Worm (Caenorhabditis elegans) whole organism, L1 larva: ENCODE measurements around the gene C05G5.5.
A peak's percentile ranks its signal among the peaks of the same experiment; 100 is the strongest.

ENCODE experiments used
- Y116A8C.19 ChIP-seq: sonication (generic microtip); optimal IDR thresholded peaks from 2 replicates; lab custom pipeline; 2016; ENCODE audit warnings: missing compliant biosample characterization, missing genetic modification characterization, borderline replicate concordance
- blmp-1 ChIP-seq: fragments of 150-350 bp; optimal IDR thresholded peaks from 2 replicates; lab custom pipeline; 2014; ENCODE audit warnings: missing biosample characterization, missing genetic modification characterization
- ceh-88 ChIP-seq: fragments of 200-800 bp; sonication (Bioruptor generic); IDR thresholded peaks from 2 replicates; pipeline ENCODE4 v1.3.6; 2022; ENCODE audit warnings: missing genetic modification characterization, missing compliant biosample characterization
- efl-1 ChIP-seq, 4 experiments: fragments of 150-350 bp; optimal IDR thresholded peaks in 3 of 4; peaks in 1 of 4; 1 replicate in 1 of 4; 2 replicates in 3 of 4; lab custom pipeline; 2014; ENCODE audit warnings: missing biosample characterization in 2 of 4, missing genetic modification characterization in 2 of 4, missing genetic modification reagents in 2 of 4
- elt-2 ChIP-seq: sonication (generic microtip); optimal IDR thresholded peaks from 2 replicates; lab custom pipeline; 2016; ENCODE audit warnings: missing genetic modification characterization, mild to moderate bottlenecking, inconsistent platforms, missing compliant biosample characterization, missing genetic modification reagents
- ets-5 ChIP-seq: fragments of 200-800 bp; sonication (Bioruptor generic); IDR thresholded peaks from 2 replicates; pipeline ENCODE4 v1.3.6; 2022; ENCODE audit warnings: missing genetic modification characterization, missing compliant biosample characterization
- fkh-10 ChIP-seq: sonication (generic microtip); optimal IDR thresholded peaks from 2 replicates; lab custom pipeline; 2017; ENCODE audit warnings: missing biosample characterization, missing genetic modification reagents, missing genetic modification characterization
- fkh-4 ChIP-seq: sonication (generic microtip); optimal IDR thresholded peaks from 2 replicates; lab custom pipeline; 2016; ENCODE audit warnings: missing compliant biosample characterization, missing genetic modification characterization, borderline replicate concordance
- irx-1 ChIP-seq: sonication (generic microtip); optimal IDR thresholded peaks from 2 replicates; lab custom pipeline; 2016; ENCODE audit warnings: missing genetic modification characterization, missing compliant biosample characterization
- jun-1 ChIP-seq: fragments of 150-350 bp; optimal IDR thresholded peaks from 2 replicates; lab custom pipeline; 2014; ENCODE audit warnings: missing biosample characterization, missing genetic modification reagents, missing genetic modification characterization
- lin-14 ChIP-seq: fragments of 200-800 bp; sonication (Bioruptor generic); optimal IDR thresholded peaks from 2 replicates; lab custom pipeline; 2018; ENCODE audit warnings: mild to moderate bottlenecking, missing genetic modification characterization, moderate library complexity, missing compliant biosample characterization
- lin-15B ChIP-seq: fragments of 150-350 bp; sonication (generic microtip); optimal IDR thresholded peaks from 3 replicates; lab custom pipeline; 2014; ENCODE audit warnings: missing biosample characterization, missing genetic modification characterization
- lin-35 ChIP-seq, 2 experiments: fragments of 150-350 bp; optimal IDR thresholded peaks; 2 replicates each; lab custom pipeline; 2014; ENCODE audit warnings: missing biosample characterization in 2 of 2, missing genetic modification characterization in 2 of 2, missing genetic modification reagents in 2 of 2
- lin-39 ChIP-seq: fragments of 150-350 bp; optimal IDR thresholded peaks from 2 replicates; lab custom pipeline; 2014; ENCODE audit warnings: missing biosample characterization, missing genetic modification reagents, missing genetic modification characterization
- lsy-2 ChIP-seq, 2 experiments: fragments of 150-350 bp; optimal IDR thresholded peaks; 2 replicates each; lab custom pipeline; 2014; ENCODE audit warnings: missing biosample characterization in 2 of 2, missing genetic modification characterization in 2 of 2
- nhr-12 ChIP-seq: sonication (generic microtip); optimal IDR thresholded peaks from 2 replicates; lab custom pipeline; 2017; ENCODE audit warnings: missing biosample characterization, missing genetic modification characterization
- nhr-19 ChIP-seq: fragments of 200-800 bp; sonication (Bioruptor generic); conservative IDR thresholded peaks from 2 replicates; pipeline ENCODE4 v1.3.6; 2022; ENCODE audit warnings: missing genetic modification characterization, missing compliant biosample characterization
- nhr-237 ChIP-seq: fragments of 150-350 bp; optimal IDR thresholded peaks from 2 replicates; lab custom pipeline; 2014; ENCODE audit warnings: missing biosample characterization, missing genetic modification characterization
- nhr-47 ChIP-seq: sonication (generic microtip); optimal IDR thresholded peaks from 2 replicates; lab custom pipeline; 2016; ENCODE audit warnings: mild to moderate bottlenecking, missing genetic modification characterization, moderate library complexity, missing compliant biosample characterization
- pax-3 ChIP-seq: fragments of 200-800 bp; sonication (Bioruptor generic); optimal IDR thresholded peaks from 2 replicates; lab custom pipeline; 2018; ENCODE audit warnings: mild to moderate bottlenecking, missing genetic modification characterization, moderate library complexity, missing compliant biosample characterization
- pqm-1 ChIP-seq: sonication (generic microtip); optimal IDR thresholded peaks from 3 replicates; lab custom pipeline; 2017; ENCODE audit warnings: missing biosample characterization, missing genetic modification characterization
- rnt-1 ChIP-seq: sonication (generic microtip); optimal IDR thresholded peaks from 2 replicates; lab custom pipeline; 2016; ENCODE audit warnings: mild to moderate bottlenecking, missing genetic modification characterization, moderate library complexity, missing compliant biosample characterization
- sox-4 ChIP-seq: sonication (generic microtip); optimal IDR thresholded peaks from 2 replicates; lab custom pipeline; 2016; ENCODE audit warnings: missing genetic modification characterization, missing compliant biosample characterization
- sup-37 ChIP-seq: fragments of 200-800 bp; sonication (Bioruptor generic); optimal IDR thresholded peaks from 2 replicates; lab custom pipeline; 2018; ENCODE audit warnings: mild to moderate bottlenecking, missing genetic modification characterization, missing compliant biosample characterization
- unc-62 ChIP-seq: fragments of 150-350 bp; optimal IDR thresholded peaks from 2 replicates; lab custom pipeline; 2014; ENCODE audit warnings: missing biosample characterization, missing genetic modification reagents, missing genetic modification characterization
- unc-98 ChIP-seq: fragments of 200-800 bp; sonication (Bioruptor generic); IDR thresholded peaks from 2 replicates; pipeline ENCODE4 v1.3.6; 2022; ENCODE audit warnings: missing genetic modification characterization, missing compliant biosample characterization
- xbp-1 ChIP-seq: sonication (generic microtip); optimal IDR thresholded peaks from 2 replicates; lab custom pipeline; 2016; ENCODE audit warnings: missing genetic modification characterization, missing compliant biosample characterization
- zip-4 ChIP-seq: fragments of 200-800 bp; sonication (Bioruptor generic); optimal IDR thresholded peaks from 2 replicates; lab custom pipeline; 2018; ENCODE audit warnings: mild to moderate bottlenecking, missing genetic modification characterization, moderate library complexity, missing compliant biosample characterization
- ztf-4 ChIP-seq: fragments of 150-350 bp; optimal IDR thresholded peaks from 2 replicates; lab custom pipeline; 2014; ENCODE audit warnings: missing biosample characterization, missing genetic modification characterization

Gene C05G5.5

DNA sequence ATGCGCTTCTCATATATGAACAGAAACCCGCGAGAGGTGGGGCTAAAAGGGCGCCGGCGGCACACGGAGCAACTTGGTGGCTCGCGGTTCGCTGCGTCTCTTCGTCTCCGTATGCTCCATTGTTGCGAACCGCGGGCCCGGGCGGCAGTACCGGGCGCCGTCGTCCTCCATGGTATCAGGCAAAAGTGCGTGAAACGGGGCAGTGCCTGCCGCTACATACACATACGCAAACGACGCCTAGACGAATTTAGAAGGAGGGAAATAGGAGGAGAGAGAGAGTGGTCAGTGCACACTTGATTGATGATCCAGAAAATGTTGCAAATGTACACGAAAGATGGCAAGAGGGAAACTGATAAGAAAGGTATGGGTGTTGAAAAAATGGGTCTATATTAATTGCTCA, 16.4 kb downstream of the C05G5.5 start:
- TF ChIP-seq jun-1 (tag; lab: Kevin White, UChicago) (peak; percentile 47), elt-2 (tag; lab: Kevin White, UChicago) (peak; percentile 32), fkh-4 (tag; lab: Kevin White, UChicago) (no peak), lsy-2 (tag; optimal IDR thresholded peaks at IDR 0.05; lab: Kevin White, UChicago) (no peak), ets-5 (no peak), zip-4 (GFP tag; lab: Kevin White, UChicago) (no peak), ztf-4 (tag; lab: Kevin White, UChicago) (no peak), nhr-237 (no peak), lin-35 (GFP tag; optimal IDR thresholded peaks at IDR 0.05; lab: Kevin White, UChicago) (no peak), rnt-1 (tag; lab: Kevin White, UChicago) (no peak), lin-14 (GFP tag; lab: Kevin White, UChicago) (peak; percentile 30)
- TF ChIP-seq, all 84 proteins: peak for 3

ce11 chrX:14743780-14744179, 17.1 kb downstream of the C05G5.5 start, which contains the start of gene C05G5.7:
Gene C05G5.7, minus strand, starts transcription at chrX:14743780.
- TF ChIP-seq fkh-4 (tag; lab: Kevin White, UChicago) (no peak), jun-1 (tag; lab: Kevin White, UChicago) (no peak), elt-2 (tag; lab: Kevin White, UChicago) (no peak), irx-1 (tag; lab: Kevin White, UChicago) (no peak), ceh-88 (GFP tag; lab: Robert Waterston, UW) (no peak), nhr-12 (no peak), nhr-47 (no peak), lin-35 (GFP tag; optimal IDR thresholded peaks at IDR 0.05; lab: Kevin White, UChicago) (no peak), Y116A8C.19 (tag; lab: Kevin White, UChicago) (no peak), nhr-237 (no peak), nhr-19 (GFP tag; lab: Robert Waterston, UW) (no peak), unc-98 (GFP tag; lab: Robert Waterston, UW) (no peak), sox-4 (tag; lab: Kevin White, UChicago) (no peak), pqm-1 (no peak), pax-3 (tag; lab: Kevin White, UChicago) (no peak), zip-4 (GFP tag; lab: Kevin White, UChicago) (no peak), lin-39 (tag; lab: Kevin White, UChicago) (no peak)

ce11 chrX:14743210-14743609, 17.7 kb downstream of the C05G5.5 start:
- TF ChIP-seq ztf-4 (tag; lab: Kevin White, UChicago) (peak; percentile 36), xbp-1 (no peak), lin-15B (tag; lab: Kevin White, UChicago) (no peak)

DNA sequence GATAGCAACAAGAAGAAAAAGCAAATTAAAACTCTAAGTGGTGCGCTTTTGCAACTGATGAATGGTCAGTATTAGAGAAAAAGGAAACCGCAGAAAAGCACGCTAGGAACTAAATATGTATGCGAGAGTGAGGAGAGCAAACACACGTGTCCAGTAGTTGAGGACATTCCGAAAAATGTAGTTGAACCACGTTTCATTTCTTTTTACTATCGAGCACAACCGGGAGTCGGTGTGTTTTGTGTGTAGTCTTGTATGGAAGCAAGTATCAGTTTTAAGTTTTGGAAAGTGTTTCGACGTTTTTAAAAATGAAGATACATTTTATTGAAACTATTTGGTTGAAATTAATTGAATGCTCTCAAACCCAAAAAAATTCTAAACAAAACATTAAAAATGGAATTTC, 20.9 kb downstream of the C05G5.5 start, which contains the start of gene C05G5.1:
Gene C05G5.1, minus strand, starts transcription at position 101 of the 400 bp plus-strand sequence.
- TF ChIP-seq unc-62 (GFP tag; lab: Kevin White, UChicago) (no peak), lin-14 (GFP tag; lab: Kevin White, UChicago) (peak; percentile 47)

DNA sequence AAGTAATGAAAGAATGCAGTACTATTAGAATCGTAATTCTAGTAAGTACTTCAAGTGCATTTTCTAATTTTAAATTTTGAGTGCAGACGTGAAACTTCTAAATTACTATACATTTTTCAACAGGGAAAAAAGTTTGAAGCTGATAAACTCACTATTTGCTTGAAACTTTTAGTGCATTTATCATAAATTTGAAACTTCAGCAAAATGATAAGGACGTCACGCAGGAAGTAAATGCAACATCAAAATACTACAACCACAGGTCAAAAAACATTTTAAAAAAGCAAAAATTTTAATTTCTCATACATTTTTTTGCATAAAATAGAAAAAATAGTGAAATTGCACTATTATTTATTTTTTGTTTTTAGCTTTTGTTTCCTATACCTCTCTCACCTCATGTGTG, 21.5 kb downstream of the C05G5.5 start:
- TF ChIP-seq fkh-10 (GFP tag; lab: Kevin White, UChicago) (no peak), elt-2 (tag; lab: Kevin White, UChicago) (peak; percentile 30)

ce11 chrX:14737623-14738022, 23.3 kb downstream of the C05G5.5 start:
- TF ChIP-seq blmp-1: peak; percentile 39
- no peak for TF ChIP-seq sup-37 (GFP tag; lab: Kevin White, UChicago)
- TF ChIP-seq efl-1 (optimal IDR thresholded peaks at IDR 0.05; lab: Kevin White, UChicago): no peak
- TF ChIP-seq efl-1 (GFP tag; optimal IDR thresholded peaks at IDR 0.05 in 1 of 2; lab: Kevin White, UChicago): peak in 1 of 2 experiments; percentile 64
- TF ChIP-seq, all 84 proteins: peak for 2
